Worm (Caenorhabditis elegans) whole organism, L4 larva: Measurements from ENCODE around the gene lgc-26.
A peak's percentile ranks its signal among the peaks of the same experiment; 100 is the strongest.

Experiments
- F26F4.8 ChIP-seq: fragments of 200-800 bp; sonication (Bioruptor generic); conservative IDR thresholded peaks from 2 replicates; pipeline ENCODE4 v1.3.6; 2022; ENCODE audit warnings: missing genetic modification characterization, missing compliant biosample characterization
- F49E8.2 ChIP-seq: sonication (generic microtip); optimal IDR thresholded peaks from 2 replicates; lab custom pipeline; 2016; ENCODE audit warnings: missing compliant biosample characterization, mild to moderate bottlenecking, missing genetic modification characterization, borderline replicate concordance
- R02D3.7 ChIP-seq: fragments of 150-350 bp; sonication (generic microtip); optimal IDR thresholded peaks from 3 replicates; lab custom pipeline; 2014; ENCODE audit warnings: missing biosample characterization, missing genetic modification characterization
- Y48G9A.11 ChIP-seq: fragments of 200-800 bp; sonication (Bioruptor generic); IDR thresholded peaks from 2 replicates; pipeline ENCODE4 v1.3.6; 2022; ENCODE audit warnings: missing genetic modification reagents, missing genetic modification characterization, missing compliant biosample characterization
- Y5F2A.4 ChIP-seq: fragments of 200-800 bp; sonication (Bioruptor generic); optimal IDR thresholded peaks from 2 replicates; lab custom pipeline; 2018; ENCODE audit warnings: mild to moderate bottlenecking, missing genetic modification characterization, missing compliant biosample characterization
- Y75B8A.6 ChIP-seq: fragments of 200-800 bp; sonication (Bioruptor generic); IDR thresholded peaks from 2 replicates; pipeline ENCODE4 v1.3.6; 2022; ENCODE audit warnings: missing genetic modification reagents, missing genetic modification characterization, missing compliant biosample characterization
- ZK546.5 ChIP-seq, 2 experiments: sonication (generic microtip); optimal IDR thresholded peaks; 2 replicates each; lab custom pipeline; 2017; ENCODE audit warnings: missing biosample characterization in 2 of 2, missing genetic modification characterization in 2 of 2
- ama-1 ChIP-seq: fragments of 150-350 bp; optimal IDR thresholded peaks from 2 replicates; lab custom pipeline; 2014; ENCODE audit warnings: inconsistent platforms, mixed read lengths
- attf-4 ChIP-seq: sonication (generic microtip); optimal IDR thresholded peaks from 3 replicates; lab custom pipeline; 2017; ENCODE audit warnings: missing biosample characterization, missing genetic modification characterization
- ceh-20 ChIP-seq: fragments of 200-800 bp; sonication (Bioruptor generic); IDR thresholded peaks from 2 replicates; pipeline ENCODE4 v1.3.6; 2022; ENCODE audit warnings: missing genetic modification reagents, missing genetic modification characterization, missing compliant biosample characterization
- ceh-28 ChIP-seq: fragments of 150-350 bp; optimal IDR thresholded peaks from 2 replicates; lab custom pipeline; 2014; ENCODE audit warnings: missing biosample characterization, missing genetic modification reagents, missing genetic modification characterization
- ceh-82 ChIP-seq: sonication (generic microtip); optimal IDR thresholded peaks from 2 replicates; lab custom pipeline; 2017; ENCODE audit warnings: missing biosample characterization, missing genetic modification characterization
- cey-2 ChIP-seq: sonication (generic microtip); optimal IDR thresholded peaks from 3 replicates; lab custom pipeline; 2017; ENCODE audit warnings: missing genetic modification characterization, mild to moderate bottlenecking, missing compliant biosample characterization, antibody characterized with exemption, borderline replicate concordance; ENCODE audit not compliant: insufficient read depth
- daf-16 ChIP-seq, 3 experiments: sonication (generic microtip); optimal IDR thresholded peaks; 2 replicates each; lab custom pipeline; 2016 to 2017; ENCODE audit warnings: missing genetic modification characterization in 3 of 3, missing genetic modification reagents in 3 of 3, mild to moderate bottlenecking in 2 of 3, missing compliant biosample characterization in 2 of 3, missing biosample characterization in 1 of 3, moderate library complexity in 1 of 3
- daf-19 ChIP-seq: fragments of 200-800 bp; sonication (Bioruptor generic); conservative IDR thresholded peaks from 2 replicates; pipeline ENCODE4 v1.3.6; 2022; ENCODE audit warnings: missing genetic modification characterization, missing compliant biosample characterization
- daf-8 ChIP-seq: fragments of 200-800 bp; sonication (Bioruptor generic); IDR thresholded peaks from 2 replicates; pipeline ENCODE4 v1.3.6; 2022; ENCODE audit warnings: missing genetic modification characterization, missing compliant biosample characterization
- dpl-1 ChIP-seq: fragments of 150-350 bp; optimal IDR thresholded peaks from 2 replicates; lab custom pipeline; 2014; ENCODE audit warnings: missing biosample characterization, missing genetic modification reagents, missing genetic modification characterization
- egl-27 ChIP-seq: sonication (generic microtip); optimal IDR thresholded peaks from 3 replicates; lab custom pipeline; 2017; ENCODE audit warnings: missing biosample characterization, missing genetic modification reagents, missing genetic modification characterization
- hif-1 ChIP-seq, 2 experiments: sonication (generic microtip); optimal IDR thresholded peaks; 2 replicates each; lab custom pipeline; 2016 to 2017; ENCODE audit warnings: missing compliant biosample characterization in 2 of 2, missing genetic modification characterization in 2 of 2, missing genetic modification reagents in 2 of 2, missing genotype in 2 of 2, mild to moderate bottlenecking in 1 of 2
- lin-1 ChIP-seq: fragments of 200-800 bp; sonication (Bioruptor generic); IDR thresholded peaks from 2 replicates; pipeline ENCODE4 v1.3.6; 2022; ENCODE audit warnings: missing genetic modification reagents, missing genetic modification characterization, missing compliant biosample characterization
- lsy-2 ChIP-seq, 2 experiments: fragments of 150-350 bp in 1 of 2; sonication (generic microtip) in 1 of 2; optimal IDR thresholded peaks; 2 replicates each; lab custom pipeline; 2014 to 2017; ENCODE audit warnings: missing biosample characterization in 2 of 2, missing genetic modification characterization in 2 of 2
- madf-9 ChIP-seq: fragments of 200-800 bp; sonication (Bioruptor generic); conservative IDR thresholded peaks from 2 replicates; pipeline ENCODE4 v1.3.6; 2022; ENCODE audit warnings: missing genetic modification reagents, missing genetic modification characterization, missing compliant biosample characterization
- mdt-29 ChIP-seq: fragments of 200-800 bp; sonication (Bioruptor generic); IDR thresholded peaks from 2 replicates; pipeline ENCODE4 v1.3.6; 2022; ENCODE audit warnings: missing genetic modification reagents, missing genetic modification characterization, missing compliant biosample characterization
- mes-2 ChIP-seq: sonication (generic microtip); optimal IDR thresholded peaks from 2 replicates; lab custom pipeline; 2016; ENCODE audit warnings: missing genotype, mild to moderate bottlenecking, missing genetic modification characterization, missing compliant biosample characterization; ENCODE audit not compliant: poor library complexity, severe bottlenecking
- nhr-10 ChIP-seq: fragments of 150-350 bp; optimal IDR thresholded peaks from 2 replicates; lab custom pipeline; 2014; ENCODE audit warnings: missing biosample characterization, missing genetic modification characterization
- nhr-11 ChIP-seq: fragments of 150-350 bp; optimal IDR thresholded peaks from 2 replicates; lab custom pipeline; 2014; ENCODE audit warnings: missing biosample characterization, missing genetic modification characterization
- nhr-237 ChIP-seq: sonication (generic microtip); optimal IDR thresholded peaks from 2 replicates; lab custom pipeline; 2017; ENCODE audit warnings: missing biosample characterization, missing genetic modification characterization
- nhr-42 ChIP-seq: fragments of 200-800 bp; sonication (Bioruptor generic); IDR thresholded peaks from 2 replicates; pipeline ENCODE4 v1.3.6; 2022; ENCODE audit warnings: missing genetic modification characterization, missing compliant biosample characterization
- php-3 ChIP-seq: fragments of 200-800 bp; sonication (Bioruptor generic); IDR thresholded peaks from 2 replicates; pipeline ENCODE4 v1.3.6; 2022; ENCODE audit warnings: missing genetic modification reagents, missing genetic modification characterization, missing compliant biosample characterization
- saeg-2 ChIP-seq: fragments of 200-800 bp; sonication (Bioruptor generic); IDR thresholded peaks from 2 replicates; pipeline ENCODE4 v1.3.6; 2022; ENCODE audit warnings: missing genetic modification reagents, missing genetic modification characterization, missing compliant biosample characterization
- set-16 ChIP-seq: fragments of 200-800 bp; sonication (Bioruptor generic); IDR thresholded peaks from 2 replicates; pipeline ENCODE4 v1.3.6; 2022; ENCODE audit warnings: missing genetic modification reagents, missing genetic modification characterization, missing compliant biosample characterization
- skn-1 ChIP-seq: fragments of 150-350 bp; optimal IDR thresholded peaks from 2 replicates; lab custom pipeline; 2014; ENCODE audit warnings: missing biosample characterization, missing genetic modification characterization
- snpc-1.2 ChIP-seq: fragments of 200-800 bp; sonication (Bioruptor generic); IDR thresholded peaks from 2 replicates; pipeline ENCODE4 v1.3.6; 2022; ENCODE audit warnings: missing genetic modification reagents, missing genetic modification characterization, missing compliant biosample characterization
- spr-3 ChIP-seq: fragments of 200-800 bp; sonication (Bioruptor generic); optimal IDR thresholded peaks from 2 replicates; lab custom pipeline; 2018; ENCODE audit warnings: mild to moderate bottlenecking, missing genetic modification characterization, missing compliant biosample characterization
- tag-97 ChIP-seq: fragments of 200-800 bp; sonication (Bioruptor generic); IDR thresholded peaks from 2 replicates; pipeline ENCODE4 v1.3.6; 2022; ENCODE audit warnings: missing genetic modification characterization, missing compliant biosample characterization
- unc-130 ChIP-seq: sonication (generic microtip); optimal IDR thresholded peaks from 2 replicates; lab custom pipeline; 2016; ENCODE audit warnings: missing genetic modification reagents, missing genetic modification characterization, missing compliant biosample characterization
- unc-62 ChIP-seq, 3 experiments: fragments of 150-350 bp in 1 of 3; sonication (generic microtip); optimal IDR thresholded peaks in 2 of 3; peaks in 1 of 3; 1 replicate in 1 of 3; 2 replicates in 2 of 3; lab custom pipeline; 2014 to 2017; ENCODE audit warnings: missing biosample characterization in 3 of 3, missing genetic modification characterization in 3 of 3, missing genetic modification reagents in 3 of 3, missing genotype in 1 of 3
- zfp-2 ChIP-seq: sonication (generic microtip); optimal IDR thresholded peaks from 2 replicates; lab custom pipeline; 2016; ENCODE audit warnings: mild to moderate bottlenecking, missing genetic modification characterization, missing compliant biosample characterization
- zip-2 ChIP-seq: fragments of 150-350 bp; optimal IDR thresholded peaks from 2 replicates; lab custom pipeline; 2014; ENCODE audit warnings: missing biosample characterization, missing genetic modification characterization
- ztf-11 ChIP-seq: fragments of 150-350 bp; optimal IDR thresholded peaks from 2 replicates; lab custom pipeline; 2014; ENCODE audit warnings: missing biosample characterization, missing genetic modification characterization
- ztf-7 ChIP-seq: fragments of 150-350 bp; optimal IDR thresholded peaks from 2 replicates; lab custom pipeline; 2014; ENCODE audit warnings: missing biosample characterization, missing genetic modification characterization

lgc-26 gene

DNA sequence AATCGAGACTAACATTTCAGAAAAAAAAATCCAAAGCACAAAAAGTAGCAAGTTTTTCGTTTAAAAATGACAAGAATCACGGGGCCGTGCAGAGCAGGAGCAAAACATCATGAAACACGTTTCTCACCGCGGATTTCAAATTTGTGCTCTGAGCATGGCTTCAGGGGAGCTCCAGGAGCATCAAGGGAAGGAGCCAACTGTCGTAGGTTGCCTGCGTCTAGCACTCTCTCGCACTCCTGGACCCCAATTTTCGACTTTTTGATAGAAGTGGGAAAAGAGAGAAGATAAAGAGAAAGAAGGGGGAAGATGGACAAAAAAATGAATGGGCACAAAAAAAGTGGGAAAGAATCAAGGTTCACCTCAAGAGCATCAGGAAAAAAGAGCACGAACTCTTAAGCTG, 16.7 kb downstream of the lgc-26 start:
- 0 out of 2 replicates have a peak, but pooled peaks have one; percentile 35 for TF ChIP-seq ceh-20 (GFP tag; lab: Robert Waterston, UW)
- TF ChIP-seq ZK546.5 (tag; optimal IDR thresholded peaks at IDR 0.05; lab: Kevin White, UChicago) = no peak
- no peak for TF ChIP-seq ama-1 (lab: Kevin White, UChicago)
- TF ChIP-seq Y5F2A.4 = no peak
- TF ChIP-seq nhr-42 (GFP tag; lab: Robert Waterston, UW) = no peak
- peak; percentile 22; the same call in 1 of the 2 replicates for TF ChIP-seq set-16 (GFP tag; lab: Robert Waterston, UW)
- peak in 1 of 2 experiments; percentile 11 for TF ChIP-seq daf-16 (GFP tag; optimal IDR thresholded peaks at IDR 0.05; lab: Kevin White, UChicago)
- TF ChIP-seq daf-16 (tag; optimal IDR thresholded peaks at IDR 0.05; lab: Kevin White, UChicago) = no peak
- TF ChIP-seq php-3 (GFP tag; lab: Robert Waterston, UW) = no peak
- no peak for TF ChIP-seq spr-3 (GFP tag; lab: Kevin White, UChicago)
- TF ChIP-seq lsy-2 (tag; optimal IDR thresholded peaks at IDR 0.05; lab: Kevin White, UChicago) = no peak
- TF ChIP-seq hif-1 (tag; optimal IDR thresholded peaks at IDR 0.05; lab: Kevin White, UChicago) = no peak
- TF ChIP-seq daf-19 (GFP tag; lab: Robert Waterston, UW) = no peak
- TF ChIP-seq unc-62 (GFP tag; optimal IDR thresholded peaks at IDR 0.05 in 1 of 2; lab: Kevin White, UChicago) = peak in 1 of 2 experiments; percentile 41
- TF ChIP-seq unc-62 (tag; optimal IDR thresholded peaks at IDR 0.05; lab: Kevin White, UChicago) = no peak
- TF ChIP-seq saeg-2 (GFP tag; lab: Robert Waterston, UW) = no peak

DNA sequence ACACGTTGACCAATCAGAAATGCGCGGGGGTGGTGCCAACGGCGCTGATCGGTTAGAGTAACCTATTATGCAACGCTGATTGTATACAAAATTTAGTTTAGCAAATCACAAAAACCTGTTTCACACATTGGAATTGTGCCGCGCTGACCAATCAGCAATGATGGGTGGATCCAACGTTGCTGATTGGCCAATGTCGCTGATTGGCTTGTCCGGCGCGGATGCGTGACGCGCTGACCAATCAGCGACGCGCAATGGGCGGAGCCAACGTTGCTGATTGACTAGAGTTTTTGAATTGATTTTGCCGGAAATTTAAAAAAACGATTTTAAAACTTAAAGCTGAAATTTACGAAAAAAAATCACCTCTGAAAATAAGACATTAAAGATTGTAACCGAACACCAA, 17.2 kb downstream of the lgc-26 start:
- TF ChIP-seq F49E8.2 (tag; lab: Kevin White, UChicago) (no peak), nhr-11 (tag; lab: Kevin White, UChicago) (no peak), egl-27 (no peak), snpc-1.2 (GFP tag; lab: Robert Waterston, UW) (no peak), Y75B8A.6 (GFP tag; lab: Robert Waterston, UW) (no peak), ztf-7 (no peak), zfp-2 (tag; lab: Kevin White, UChicago) (no peak), ceh-82 (tag; lab: Kevin White, UChicago) (no peak), skn-1 (tag; lab: Kevin White, UChicago) (no peak), dpl-1 (GFP tag; lab: Kevin White, UChicago) (no peak), Y48G9A.11 (GFP tag; lab: Robert Waterston, UW) (no peak), F26F4.8 (GFP tag; lab: Robert Waterston, UW) (no peak), mes-2 (no peak), unc-62 (GFP tag; optimal IDR thresholded peaks at IDR 0.05 in 1 of 2; lab: Kevin White, UChicago) (no peak), unc-62 (tag; optimal IDR thresholded peaks at IDR 0.05; lab: Kevin White, UChicago) (no peak), lin-1 (GFP tag; lab: Robert Waterston, UW) (no peak), zip-2 (no peak)

DNA sequence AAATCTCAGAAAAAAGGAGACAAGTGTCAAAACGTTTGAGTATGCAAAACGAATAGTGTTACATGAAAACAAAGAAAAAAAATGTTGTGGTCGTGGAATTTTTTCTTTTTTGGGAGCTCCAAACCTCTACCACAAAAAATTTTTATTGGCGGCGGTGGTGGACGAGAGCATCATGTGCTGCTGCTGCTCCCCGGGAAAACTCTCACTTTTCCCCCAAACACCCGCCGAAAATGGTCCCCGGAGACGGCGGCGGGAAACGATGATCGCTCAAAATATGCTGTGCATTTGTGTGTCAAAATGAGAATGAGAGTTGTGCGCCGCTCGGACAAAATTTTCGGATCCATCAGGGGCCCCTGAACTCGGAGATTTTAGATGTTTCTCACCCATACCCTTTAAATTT, 27.7 kb downstream of the lgc-26 start:
- TF ChIP-seq tag-97 (no peak), set-16 (GFP tag; lab: Robert Waterston, UW) (peak; percentile 59; the same call in 1 of the 2 replicates), unc-62 (GFP tag; optimal IDR thresholded peaks at IDR 0.05 in 1 of 2; lab: Kevin White, UChicago) (peak in 1 of 2 experiments; percentile 50), unc-62 (tag; optimal IDR thresholded peaks at IDR 0.05; lab: Kevin White, UChicago) (no peak)

ce11 chrV:297424-297991, 29.4 kb downstream of the lgc-26 start, which contains the start of gene F33E11.2:
F33E11.2 (plus strand) TSS chrV:297947.
- no peak for TF ChIP-seq nhr-42 (GFP tag; lab: Robert Waterston, UW)
- no peak for TF ChIP-seq egl-27
- TF ChIP-seq mdt-29 (GFP tag; lab: Robert Waterston, UW) = no peak
- no peak for TF ChIP-seq madf-9 (GFP tag; lab: Robert Waterston, UW)
- TF ChIP-seq unc-62 (GFP tag; optimal IDR thresholded peaks at IDR 0.05 in 1 of 2; lab: Kevin White, UChicago) = peak in 1 of 2 experiments; percentile 91
- no peak for TF ChIP-seq unc-62 (tag; optimal IDR thresholded peaks at IDR 0.05; lab: Kevin White, UChicago)
- TF ChIP-seq daf-8 (GFP tag; lab: Robert Waterston, UW) = no peak
- TF ChIP-seq unc-130 = peak; percentile 37
- no peak for TF ChIP-seq lsy-2 (tag; optimal IDR thresholded peaks at IDR 0.05; lab: Kevin White, UChicago)
- TF ChIP-seq attf-4 (tag; lab: Kevin White, UChicago) = no peak
- no peak for TF ChIP-seq ztf-11 (tag; lab: Kevin White, UChicago)
- TF ChIP-seq nhr-10 (tag; lab: Kevin White, UChicago) = no peak
- no peak for TF ChIP-seq R02D3.7 (tag; lab: Kevin White, UChicago)
- no peak for TF ChIP-seq nhr-237 (tag; lab: Kevin White, UChicago)
- TF ChIP-seq ceh-28 = no peak
- no peak for TF ChIP-seq cey-2 (tag; lab: Kevin White, UChicago)
